Worm (Caenorhabditis elegans) whole organism, early embryonic: ENCODE results near the gene B0228.1.

Source experiments
- B0310.2 ChIP-seq: sonication (generic microtip); optimal IDR thresholded peaks from 2 replicates; lab custom pipeline; 2016; ENCODE audit warnings: mild to moderate bottlenecking, missing genetic modification characterization, missing compliant biosample characterization
- F13C5.2 ChIP-seq: sonication (generic microtip); optimal IDR thresholded peaks from 2 replicates; lab custom pipeline; 2017; ENCODE audit warnings: mild to moderate bottlenecking, missing genetic modification characterization, inconsistent platforms, missing compliant biosample characterization
- aly-1 ChIP-seq: sonication (generic microtip); optimal IDR thresholded peaks from 2 replicates; lab custom pipeline; 2016; ENCODE audit warnings: missing genetic modification characterization, missing compliant biosample characterization
- ama-1 ChIP-seq: fragments of 150-350 bp; optimal IDR thresholded peaks from 2 replicates; lab custom pipeline; 2014
- ceh-13 ChIP-seq: fragments of 200-800 bp; sonication (Bioruptor generic); optimal IDR thresholded peaks from 2 replicates; lab custom pipeline; 2018; ENCODE audit warnings: mild to moderate bottlenecking, missing genetic modification characterization, missing compliant biosample characterization
- ceh-36 ChIP-seq: sonication (generic microtip); optimal IDR thresholded peaks from 2 replicates; lab custom pipeline; 2016; ENCODE audit warnings: missing genetic modification characterization, inconsistent platforms, missing compliant biosample characterization
- ets-7 ChIP-seq: sonication (generic microtip); optimal IDR thresholded peaks from 2 replicates; lab custom pipeline; 2016; ENCODE audit warnings: missing genotype, missing genetic modification characterization, missing compliant biosample characterization
- flt-1 ChIP-seq: fragments of 200-800 bp; sonication (Bioruptor generic); IDR thresholded peaks from 2 replicates; pipeline ENCODE4 v1.3.6; 2022; ENCODE audit warnings: missing genetic modification characterization, missing compliant biosample characterization
- hmbx-1 ChIP-seq: sonication (generic microtip); optimal IDR thresholded peaks from 2 replicates; lab custom pipeline; 2016; ENCODE audit warnings: mild to moderate bottlenecking, missing genetic modification characterization, missing compliant biosample characterization
- hmg-4 ChIP-seq: fragments of 200-800 bp; sonication (Bioruptor generic); optimal IDR thresholded peaks from 2 replicates; lab custom pipeline; 2018; ENCODE audit warnings: mild to moderate bottlenecking, missing genetic modification characterization, missing compliant biosample characterization
- hnd-1 ChIP-seq: sonication (generic microtip); optimal IDR thresholded peaks from 2 replicates; lab custom pipeline; 2016; ENCODE audit warnings: missing genetic modification characterization, missing compliant biosample characterization
- pes-1 ChIP-seq: fragments of 200-800 bp; sonication (Bioruptor generic); IDR thresholded peaks from 2 replicates; pipeline ENCODE4 v1.3.6; 2022; ENCODE audit warnings: missing genetic modification reagents, missing genetic modification characterization, missing compliant biosample characterization
- scrt-1 ChIP-seq: fragments of 200-800 bp; sonication (Bioruptor generic); IDR thresholded peaks from 2 replicates; pipeline ENCODE4 v1.3.6; 2022; ENCODE audit warnings: missing genetic modification characterization, missing compliant biosample characterization
- sea-1 ChIP-seq: fragments of 200-800 bp; sonication (Bioruptor generic); conservative IDR thresholded peaks from 2 replicates; pipeline ENCODE4 v1.3.6; 2022; ENCODE audit warnings: missing genetic modification characterization, missing compliant biosample characterization
- tbx-11 ChIP-seq: fragments of 200-800 bp; sonication (Bioruptor generic); IDR thresholded peaks from 2 replicates; pipeline ENCODE4 v1.3.6; 2022; ENCODE audit warnings: missing genetic modification characterization, missing compliant biosample characterization
- tbx-37 ChIP-seq: fragments of 200-800 bp; sonication (Bioruptor generic); conservative IDR thresholded peaks from 2 replicates; pipeline ENCODE4 v1.3.6; 2022; ENCODE audit warnings: missing genetic modification reagents, missing genetic modification characterization, missing compliant biosample characterization
- tra-4 ChIP-seq: sonication (generic microtip); optimal IDR thresholded peaks from 2 replicates; lab custom pipeline; 2017; ENCODE audit warnings: missing genetic modification characterization, missing compliant biosample characterization

B0228.1 gene

DNA sequence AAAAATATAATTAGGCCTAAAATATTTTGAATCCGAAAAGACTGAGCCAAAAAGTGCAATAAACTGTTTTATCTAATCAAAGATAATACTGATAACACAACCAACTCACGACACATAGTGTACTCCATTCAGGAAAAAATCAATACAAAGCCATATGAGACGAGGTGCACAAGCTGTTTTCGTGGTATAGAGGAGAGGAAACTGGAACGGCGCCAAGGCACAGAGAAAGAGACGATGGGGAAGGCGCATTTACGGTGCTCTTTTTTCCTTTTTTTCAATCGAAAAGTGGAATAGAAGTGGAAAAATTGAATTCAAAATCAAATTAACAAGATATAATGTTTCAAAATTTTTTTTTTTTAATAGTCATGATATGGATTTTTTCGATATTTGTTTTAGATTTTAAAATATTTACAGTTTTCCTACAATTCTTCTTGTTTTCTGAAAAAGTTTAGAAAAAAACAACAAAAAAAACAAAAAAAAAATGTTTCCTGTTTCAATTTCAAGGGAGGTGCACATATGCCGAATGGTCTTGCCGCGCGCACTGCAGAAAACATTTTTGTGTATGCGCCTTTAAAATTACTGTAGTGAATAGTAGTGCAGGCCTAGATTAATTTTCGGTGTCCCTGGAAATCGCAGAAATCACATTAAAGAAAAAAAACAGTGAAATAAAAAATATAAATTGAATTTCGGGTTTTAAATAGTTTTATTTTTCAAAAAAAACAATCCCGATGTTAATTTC is 3.4 kb downstream of the B0228.1 start, which contains the start of gene B0228.7:
Gene B0228.7 (minus strand): TSS at position 627 of the 739 bp plus-strand sequence.
- TF ChIP-seq tbx-11 (GFP tag; lab: Robert Waterston, UW) (no peak), ama-1 (lab: Kevin White, UChicago) (no peak), ets-7 (tag; lab: Kevin White, UChicago) (no peak), hmbx-1 (tag; lab: Kevin White, UChicago) (no peak), scrt-1 (GFP tag; lab: Robert Waterston, UW) (no peak)

DNA sequence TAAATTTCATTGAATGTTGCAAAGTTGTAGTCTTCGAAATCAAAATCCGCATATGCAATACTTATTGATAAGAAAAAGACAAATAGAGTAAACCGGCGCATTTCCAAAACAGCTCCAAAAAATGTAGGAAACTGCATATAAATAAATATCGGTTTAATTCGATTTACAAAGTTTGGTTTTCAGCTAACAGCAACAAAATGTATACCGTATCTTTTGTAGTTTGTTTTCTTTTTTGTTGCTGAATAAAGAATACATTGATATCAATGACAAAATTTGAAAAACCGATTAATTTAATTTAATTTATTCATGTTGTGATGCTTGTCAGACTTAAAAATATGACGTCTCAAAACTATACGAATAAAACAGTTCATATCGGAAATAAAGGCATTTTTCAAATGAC is 6.3 kb downstream of the B0228.1 start, which contains the start of gene B0228.8:
Gene B0228.8 (minus strand): TSS at position 101 of the 400 bp plus-strand sequence.
- TF ChIP-seq ceh-13 (GFP tag; lab: Kevin White, UChicago) (no peak), ets-7 (tag; lab: Kevin White, UChicago) (no peak), scrt-1 (GFP tag; lab: Robert Waterston, UW) (no peak), ceh-36 (tag; lab: Kevin White, UChicago) (no peak), hnd-1 (tag; lab: Kevin White, UChicago) (no peak)

DNA sequence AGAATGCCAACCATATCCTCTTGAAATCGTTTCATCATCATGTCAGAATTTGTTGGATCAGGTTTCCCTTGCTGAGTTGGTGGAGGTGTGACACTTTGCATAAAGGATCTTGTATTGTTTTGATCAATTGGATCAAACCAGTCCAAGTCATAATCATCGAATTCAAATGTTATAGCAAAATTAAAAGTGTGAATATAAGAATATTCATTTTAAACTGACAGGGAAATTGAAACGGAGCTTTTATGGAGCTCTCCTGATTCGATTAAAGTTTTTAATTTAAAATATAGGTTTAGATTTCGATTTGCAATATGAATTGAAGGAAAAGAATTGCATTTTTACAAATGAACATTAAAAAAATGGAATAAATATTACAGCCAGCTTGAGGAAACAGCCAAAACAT is 8.4 kb downstream of the B0228.1 start, which contains the start of gene B0228.9:
Gene B0228.9 (minus strand): TSS at position 101 of the 400 bp plus-strand sequence.
- TF ChIP-seq hnd-1 (tag; lab: Kevin White, UChicago) (no peak), sea-1 (GFP tag; lab: Robert Waterston, UW) (no peak)

DNA sequence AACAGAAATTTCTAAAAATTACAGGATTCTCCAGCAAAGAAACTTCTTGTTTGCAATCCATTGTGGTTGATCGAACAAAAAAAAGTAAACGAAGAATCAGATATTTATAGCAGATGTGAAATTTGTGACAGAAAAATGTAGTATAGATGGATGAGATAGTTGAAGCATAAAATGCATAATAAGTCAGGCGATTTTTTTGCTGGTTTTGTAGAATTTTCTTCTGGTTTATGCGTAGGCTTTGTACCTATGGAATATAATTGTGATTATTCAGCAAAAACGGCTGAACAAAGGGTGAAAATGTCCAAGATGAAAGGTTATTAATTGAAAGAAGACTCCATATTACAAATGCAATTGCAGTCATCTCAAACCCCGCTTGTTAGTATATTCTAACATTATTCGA is 10.3 kb downstream of the B0228.1 start, which contains the start of gene srh-39:
Gene srh-39 (minus strand): TSS at position 101 of the 400 bp plus-strand sequence.
- TF ChIP-seq ama-1 (lab: Kevin White, UChicago) (no peak), ceh-13 (GFP tag; lab: Kevin White, UChicago) (no peak), F13C5.2 (no peak), ceh-36 (tag; lab: Kevin White, UChicago) (no peak), flt-1 (GFP tag; lab: Robert Waterston, UW) (no peak), scrt-1 (GFP tag; lab: Robert Waterston, UW) (no peak), hnd-1 (tag; lab: Kevin White, UChicago) (no peak), sea-1 (GFP tag; lab: Robert Waterston, UW) (no peak), pes-1 (GFP tag; lab: Robert Waterston, UW) (no peak), hmbx-1 (tag; lab: Kevin White, UChicago) (no peak), ets-7 (tag; lab: Kevin White, UChicago) (no peak), aly-1 (no peak), B0310.2 (tag; lab: Kevin White, UChicago) (no peak), tbx-11 (GFP tag; lab: Robert Waterston, UW) (no peak), hmg-4 (no peak), tra-4 (no peak), tbx-37 (GFP tag; lab: Robert Waterston, UW) (no peak)

DNA sequence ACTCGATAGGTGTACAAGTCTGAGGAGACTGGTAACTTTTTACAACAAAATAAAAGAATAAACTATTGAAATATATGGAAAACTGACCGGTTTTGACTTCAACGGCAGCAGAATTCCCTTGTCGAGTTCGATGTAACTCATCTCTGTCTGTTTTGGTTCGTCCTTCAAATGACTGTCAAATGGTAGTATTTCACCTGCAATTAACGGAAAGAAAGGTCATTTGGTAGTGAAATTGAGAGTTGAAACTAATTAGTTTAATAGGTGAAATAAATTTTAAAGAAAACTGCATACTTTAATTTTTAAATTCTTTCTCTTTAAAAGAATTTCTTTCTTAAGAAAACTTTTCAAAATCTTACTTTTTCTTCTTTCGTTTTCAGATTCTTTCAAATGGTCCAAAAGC is 14.1 kb downstream of the B0228.1 start:
- TF ChIP-seq ama-1 (lab: Kevin White, UChicago) (no peak), flt-1 (GFP tag; lab: Robert Waterston, UW) (no peak), pes-1 (GFP tag; lab: Robert Waterston, UW) (no peak), sea-1 (GFP tag; lab: Robert Waterston, UW) (no peak), hmbx-1 (tag; lab: Kevin White, UChicago) (no peak), aly-1 (no peak), tbx-11 (GFP tag; lab: Robert Waterston, UW) (no peak), tbx-37 (GFP tag; lab: Robert Waterston, UW) (no peak), ets-7 (tag; lab: Kevin White, UChicago) (no peak), tra-4 (no peak), hmg-4 (no peak), hnd-1 (tag; lab: Kevin White, UChicago) (no peak), B0310.2 (tag; lab: Kevin White, UChicago) (no peak), ceh-36 (tag; lab: Kevin White, UChicago) (no peak), ceh-13 (GFP tag; lab: Kevin White, UChicago) (no peak)

DNA sequence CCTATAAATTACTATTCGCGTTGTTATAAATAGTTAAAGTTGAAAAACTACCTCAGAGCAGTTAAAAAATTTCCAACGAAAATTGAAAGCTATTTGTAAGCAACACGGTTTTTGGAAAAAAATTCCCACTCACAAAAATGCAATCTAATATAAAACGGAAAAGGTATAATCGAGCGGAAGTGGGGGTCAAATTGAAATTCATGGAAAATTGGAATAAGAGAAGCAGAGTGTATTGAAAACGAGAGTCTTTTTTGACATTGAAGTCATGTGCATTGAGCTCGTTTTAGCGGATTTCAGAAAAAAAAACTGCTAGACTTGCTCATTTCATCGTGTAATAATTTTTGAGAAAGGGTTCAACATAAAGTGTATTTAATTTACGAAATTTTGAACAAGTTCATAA is 15.1 kb downstream of the B0228.1 start:
- no peak for TF ChIP-seq ceh-36 (tag; lab: Kevin White, UChicago)
- no peak for TF ChIP-seq tra-4
- no peak for TF ChIP-seq B0310.2 (tag; lab: Kevin White, UChicago)
- TF ChIP-seq flt-1 (GFP tag; lab: Robert Waterston, UW) = no peak
- no peak for TF ChIP-seq hnd-1 (tag; lab: Kevin White, UChicago)
- no peak for TF ChIP-seq ama-1 (lab: Kevin White, UChicago)
- no peak for TF ChIP-seq tbx-11 (GFP tag; lab: Robert Waterston, UW)
- no peak for TF ChIP-seq pes-1 (GFP tag; lab: Robert Waterston, UW)

DNA sequence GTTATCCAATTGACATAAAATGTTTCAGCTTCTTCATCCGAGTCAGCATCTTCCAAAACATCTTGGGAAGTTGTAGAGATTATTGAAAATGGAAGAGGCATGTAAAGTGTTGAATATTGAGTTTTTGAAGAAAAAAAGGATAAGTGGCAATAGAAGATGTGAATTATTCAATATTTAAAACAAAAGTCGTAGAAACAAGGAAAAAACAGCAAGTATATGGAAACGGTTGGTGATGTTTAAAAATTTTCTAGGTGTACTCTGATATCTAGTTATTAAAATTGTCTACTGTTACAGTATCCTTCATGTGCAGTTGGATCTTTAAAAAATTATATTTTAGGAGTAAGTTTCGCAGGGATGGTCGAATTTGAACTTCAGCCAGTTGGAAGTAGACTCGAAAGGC is 16.8 kb downstream of the B0228.1 start, which contains the start of gene C06A8.8:
Gene C06A8.8 (minus strand): TSS at position 101 of the 400 bp plus-strand sequence.
- TF ChIP-seq scrt-1 (GFP tag; lab: Robert Waterston, UW) = no peak
- TF ChIP-seq aly-1 = no peak
- TF ChIP-seq ama-1 (lab: Kevin White, UChicago) = no peak
- no peak for TF ChIP-seq tbx-37 (GFP tag; lab: Robert Waterston, UW)
- TF ChIP-seq sea-1 (GFP tag; lab: Robert Waterston, UW) = no peak
- TF ChIP-seq ceh-13 (GFP tag; lab: Kevin White, UChicago) = no peak
- no peak for TF ChIP-seq F13C5.2
